Fruit fly (Drosophila melanogaster) whole organism, embryonic: ENCODE results near the gene CG7135.

Experiments
- B-H1 ChIP-seq: fragments of 200-800 bp; sonication (Bioruptor generic); IDR thresholded peaks from 3 replicates; pipeline ENCODE4 v1.3.6; 2022; ENCODE audit warnings: missing biosample characterization, missing genetic modification characterization
- Bgb ChIP-seq: fragments of 200-800 bp; sonication (Bioruptor generic); IDR thresholded peaks from 2 replicates; pipeline ENCODE4 v1.3.6; 2022; ENCODE audit warnings: missing biosample characterization, missing genetic modification characterization; ENCODE audit not compliant: partially characterized antibody
- CG10147 ChIP-seq: fragments of 200-800 bp; sonication (Bioruptor generic); optimal IDR thresholded peaks from 2 replicates; lab custom pipeline; 2019; ENCODE audit warnings: missing biosample characterization, mild to moderate bottlenecking, missing genetic modification characterization, moderate library complexity
- CG10209 ChIP-seq: fragments of 200-800 bp; sonication (Bioruptor generic); optimal IDR thresholded peaks from 3 replicates; lab custom pipeline; 2017; ENCODE audit warnings: missing biosample characterization, mild to moderate bottlenecking, missing genetic modification characterization, missing genetic modification reagents
- CG10654 ChIP-seq: fragments of 200-800 bp; sonication (Bioruptor generic); optimal IDR thresholded peaks from 2 replicates; lab custom pipeline; 2016; ENCODE audit warnings: missing biosample characterization, missing genetic modification characterization
- CG11560 ChIP-seq: fragments of 200-800 bp; sonication (Bioruptor generic); IDR thresholded peaks from 3 replicates; pipeline ENCODE4 v1.3.6; 2022; ENCODE audit warnings: missing biosample characterization, missing genetic modification characterization
- CG12236 ChIP-seq: fragments of 200-800 bp; sonication (Bioruptor generic); optimal IDR thresholded peaks from 2 replicates; lab custom pipeline; 2016; ENCODE audit warnings: missing biosample characterization, missing genetic modification characterization
- CG12659 ChIP-seq: fragments of 200-800 bp; sonication (Bioruptor generic); optimal IDR thresholded peaks from 3 replicates; lab custom pipeline; 2017; ENCODE audit warnings: mild to moderate bottlenecking, missing biosample characterization, missing genetic modification reagents, missing genetic modification characterization
- CG14710 ChIP-seq: fragments of 200-800 bp; sonication (Bioruptor generic); optimal IDR thresholded peaks from 3 replicates; lab custom pipeline; 2019; ENCODE audit warnings: missing biosample characterization, mild to moderate bottlenecking, missing genetic modification characterization, moderate library complexity
- CG14860 ChIP-seq: fragments of 200-800 bp; sonication (Bioruptor generic); IDR thresholded peaks from 3 replicates; pipeline ENCODE4 v1.3.6; 2022; ENCODE audit warnings: missing biosample characterization, missing genetic modification characterization; ENCODE audit not compliant: partially characterized antibody
- CG16813 ChIP-seq: fragments of 200-800 bp; sonication (Bioruptor generic); IDR thresholded peaks from 3 replicates; pipeline ENCODE4 v1.3.6; 2022; ENCODE audit warnings: missing biosample characterization, missing genetic modification characterization; ENCODE audit not compliant: partially characterized antibody
- CG16863 ChIP-seq: fragments of 200-800 bp; sonication (Bioruptor generic); optimal IDR thresholded peaks from 3 replicates; lab custom pipeline; 2016; ENCODE audit warnings: missing biosample characterization, missing genetic modification characterization
- CG18476 ChIP-seq: fragments of 200-800 bp; sonication (Bioruptor generic); optimal IDR thresholded peaks from 2 replicates; lab custom pipeline; 2016; ENCODE audit warnings: missing biosample characterization, mild to moderate bottlenecking, missing genetic modification characterization
- CG2678 ChIP-seq: fragments of 200-800 bp; sonication (Bioruptor generic); optimal IDR thresholded peaks from 3 replicates; lab custom pipeline; 2019; ENCODE audit warnings: missing biosample characterization, mild to moderate bottlenecking, missing genetic modification characterization, moderate library complexity
- CG32532 ChIP-seq: fragments of 200-800 bp; sonication (Bioruptor generic); IDR thresholded peaks from 2 replicates; pipeline ENCODE4 v1.3.6; 2022; ENCODE audit warnings: missing biosample characterization, missing genetic modification characterization
- CG32772 ChIP-seq: fragments of 200-800 bp; sonication (Bioruptor generic); IDR thresholded peaks from 2 replicates; pipeline ENCODE4 v1.3.6; 2022; ENCODE audit warnings: missing biosample characterization, missing genetic modification characterization
- CG3726 ChIP-seq: fragments of 200-800 bp; sonication (Bioruptor generic); IDR thresholded peaks from 3 replicates; pipeline ENCODE4, ENCODE4 v1.3.6; 2022; ENCODE audit warnings: missing biosample characterization, missing genetic modification characterization
- CG4328 ChIP-seq: fragments of 200-800 bp; sonication (Bioruptor generic); optimal IDR thresholded peaks from 3 replicates; lab custom pipeline; 2017; ENCODE audit warnings: missing biosample characterization, missing genetic modification reagents, missing genetic modification characterization
- CG6683 ChIP-seq: fragments of 200-800 bp; sonication (Bioruptor generic); optimal IDR thresholded peaks from 2 replicates; lab custom pipeline; 2017; ENCODE audit warnings: missing biosample characterization, mild to moderate bottlenecking, missing genetic modification characterization, missing genetic modification reagents
- CG9727 ChIP-seq: fragments of 200-800 bp; sonication (Bioruptor generic); optimal IDR thresholded peaks from 3 replicates; lab custom pipeline; 2017; ENCODE audit warnings: missing biosample characterization, mild to moderate bottlenecking, missing genetic modification characterization
- Dp ChIP-seq: fragments of 200-800 bp; sonication (Bioruptor generic); optimal IDR thresholded peaks from 2 replicates; lab custom pipeline; 2018; ENCODE audit warnings: missing biosample characterization, mild to moderate bottlenecking, missing genetic modification characterization, moderate library complexity
- Hand ChIP-seq: fragments of 200-800 bp; sonication (Bioruptor generic); optimal IDR thresholded peaks from 2 replicates; lab custom pipeline; 2017; ENCODE audit warnings: mild to moderate bottlenecking, missing biosample characterization, missing genetic modification reagents, missing genetic modification characterization
- Hr3 ChIP-seq: fragments of 200-800 bp; sonication (Bioruptor generic); optimal IDR thresholded peaks from 3 replicates; lab custom pipeline; 2016; ENCODE audit warnings: missing biosample characterization, missing genetic modification characterization
- Med ChIP-seq: fragments of 200-800 bp; sonication (Bioruptor generic); peaks from one replicate; lab custom pipeline; 2016; ENCODE audit warnings: missing biosample characterization, missing genetic modification characterization, mild to moderate bottlenecking, inconsistent platforms, moderate library complexity
- Nf-YB ChIP-seq: fragments of 200-800 bp; sonication (Bioruptor generic); optimal IDR thresholded peaks from 3 replicates; lab custom pipeline; 2019; ENCODE audit warnings: missing biosample characterization, mild to moderate bottlenecking, missing genetic modification characterization, moderate library complexity
- Oaz ChIP-seq: fragments of 200-800 bp; sonication (Bioruptor generic); IDR thresholded peaks from 2 replicates; pipeline ENCODE4 v1.3.6; 2022; ENCODE audit warnings: missing biosample characterization, missing genetic modification characterization
- Oli ChIP-seq: fragments of 200-800 bp; sonication (Bioruptor generic); optimal IDR thresholded peaks from 2 replicates; lab custom pipeline; 2018; ENCODE audit warnings: missing biosample characterization, mild to moderate bottlenecking, missing genetic modification characterization, moderate library complexity
- Side ChIP-seq: fragments of 200-800 bp; sonication (Bioruptor generic); optimal IDR thresholded peaks from 2 replicates; lab custom pipeline; 2016; ENCODE audit warnings: missing biosample characterization, missing genetic modification characterization
- bab2 ChIP-seq: fragments of 200-800 bp; sonication (Bioruptor generic); optimal IDR thresholded peaks from 2 replicates; lab custom pipeline; 2016; ENCODE audit warnings: missing biosample characterization, missing genetic modification characterization
- disco-r ChIP-seq: fragments of 200-800 bp; sonication (Bioruptor generic); optimal IDR thresholded peaks from 2 replicates; lab custom pipeline; 2016; ENCODE audit warnings: missing biosample characterization, missing genetic modification characterization
- dpn ChIP-seq, 2 experiments: fragments of 200-800 bp; sonication (Bioruptor generic); optimal IDR thresholded peaks; 3 replicates each; lab custom pipeline; 2016; ENCODE audit warnings: missing biosample characterization in 2 of 2, missing genetic modification characterization in 2 of 2
- emc ChIP-seq: fragments of 200-800 bp; sonication (Bioruptor generic); optimal IDR thresholded peaks from 2 replicates; lab custom pipeline; 2016; ENCODE audit warnings: missing biosample characterization, missing genetic modification characterization
- kay ChIP-seq: fragments of 200-800 bp; sonication (Bioruptor generic); optimal IDR thresholded peaks from 2 replicates; lab custom pipeline; 2016; ENCODE audit warnings: missing biosample characterization, missing genetic modification characterization
- lbe ChIP-seq: fragments of 200-800 bp; sonication (Bioruptor generic); optimal IDR thresholded peaks from 2 replicates; lab custom pipeline; 2016; ENCODE audit warnings: missing biosample characterization, mild to moderate bottlenecking, missing genetic modification characterization
- onecut ChIP-seq: fragments of 200-800 bp; sonication (Bioruptor generic); IDR thresholded peaks from 2 replicates; pipeline ENCODE4 v1.3.6; 2022; ENCODE audit warnings: missing biosample characterization, missing genetic modification characterization
- pan ChIP-seq, 4 experiments: fragments of >200 bp in 3 of 4; fragments of 200-800 bp in 1 of 4; sonication (Bioruptor generic) in 1 of 4; optimal IDR thresholded peaks in 3 of 4; IDR thresholded peaks in 1 of 4; 2 replicates each; pipeline versions ENCODE4 v1.3.6 to Lab custom; 2017 to 2022; ENCODE audit warnings: missing biosample characterization in 2 of 4, missing genetic modification characterization in 2 of 4, mixed read lengths in 1 of 4
- pita ChIP-seq: fragments of 200-800 bp; sonication (Bioruptor generic); optimal IDR thresholded peaks from 2 replicates; lab custom pipeline; 2017; ENCODE audit warnings: missing biosample characterization, mild to moderate bottlenecking, missing genetic modification characterization
- pzg ChIP-seq: fragments of 200-800 bp; sonication (Bioruptor generic); optimal IDR thresholded peaks from 3 replicates; lab custom pipeline; 2018; ENCODE audit warnings: missing biosample characterization, mild to moderate bottlenecking, missing genetic modification characterization, moderate library complexity
- sens ChIP-seq: fragments of 200-800 bp; sonication (Bioruptor generic); peaks from one replicate; lab custom pipeline; 2016; ENCODE audit warnings: missing biosample characterization, missing genetic modification characterization
- sim ChIP-seq: fragments of 200-800 bp; sonication (Bioruptor generic); IDR thresholded peaks from 2 replicates; pipeline ENCODE4 v1.3.6; 2022; ENCODE audit warnings: missing biosample characterization, missing genetic modification characterization
- so ChIP-seq: fragments of 200-800 bp; sonication (Bioruptor generic); IDR thresholded peaks from 3 replicates; pipeline ENCODE4 v1.3.6; 2022; ENCODE audit warnings: missing biosample characterization, missing genetic modification characterization
- sug ChIP-seq: fragments of 200-800 bp; optimal IDR thresholded peaks from 2 replicates; lab custom pipeline; 2019; ENCODE audit warnings: missing biosample characterization, mild to moderate bottlenecking, missing genetic modification characterization, moderate library complexity
- tio ChIP-seq: fragments of 200-800 bp; sonication (Bioruptor generic); optimal IDR thresholded peaks from 2 replicates; lab custom pipeline; 2017; ENCODE audit warnings: missing biosample characterization, missing genetic modification characterization, inconsistent platforms
- toy ChIP-seq: fragments of 200-800 bp; sonication (Bioruptor generic); IDR thresholded peaks from 2 replicates; pipeline ENCODE4 v1.3.6; 2022; ENCODE audit warnings: missing biosample characterization, missing genetic modification characterization
- unc-4 ChIP-seq: fragments of 200-800 bp; sonication (Bioruptor generic); IDR thresholded peaks from 2 replicates; pipeline ENCODE4 v1.3.6; 2022; ENCODE audit warnings: missing biosample characterization, missing genetic modification characterization; ENCODE audit not compliant: partially characterized antibody
- zf30C ChIP-seq: fragments of 200-800 bp; sonication (Bioruptor generic); optimal IDR thresholded peaks from 3 replicates; lab custom pipeline; 2018; ENCODE audit warnings: missing biosample characterization, mild to moderate bottlenecking, missing genetic modification characterization

Gene CG7135

dm6 chrX:18094747-18095352 is 8.6 kb upstream of the CG7135 start (continued):
- TF ChIP-seq CG10209 (peak; percentile 30), CG32772 (GFP tag; lab: Robert Waterston, UW) (no peak), CG10654 (GFP tag; lab: Kevin White, UChicago) (no peak), Nf-YB (no peak), CG3726 (GFP tag; lab: Robert Waterston, UW) (no peak), pan (optimal IDR thresholded peaks at IDR 0.05; lab: Kevin White, UChicago) (no peak), pan (GFP tag; optimal IDR thresholded peaks at IDR 0.05 in 1 of 2, IDR thresholded peaks at IDR 0.05 in 1 of 2) (peak in 1 of 2 experiments; percentile 12), B-H1 (GFP tag; lab: Robert Waterston, UW) (no peak), sim (no peak), lbe (GFP tag; lab: Kevin White, UChicago) (no peak), CG16863 (GFP tag; lab: Kevin White, UChicago) (no peak)
- TF ChIP-seq, all 482 proteins: peak for 102

- TF ChIP-seq Oaz: no peak
- no peak for TF ChIP-seq Dp (GFP tag; lab: Kevin White, UChicago)
- 0 out of 3 replicates have a peak, but pooled peaks have one; percentile 8 for TF ChIP-seq CG16813 (GFP tag; lab: Robert Waterston, UW)
- no peak for TF ChIP-seq CG18476
- no peak for TF ChIP-seq zf30C (GFP tag; lab: Kevin White, UChicago)
- peak; percentile 34 for TF ChIP-seq sug (tag; lab: Kevin White, UChicago)
- peak; percentile 45 for TF ChIP-seq sens
- no peak for TF ChIP-seq CG9727
- no peak for TF ChIP-seq tio (GFP tag; lab: Kevin White, UChicago)
- no peak for TF ChIP-seq toy (GFP tag; lab: Robert Waterston, UW)
- no peak for TF ChIP-seq CG6683 (GFP tag; lab: Kevin White, UChicago)
- peak; percentile 43 for TF ChIP-seq Med (GFP tag; lab: Kevin White, UChicago)
- no peak for TF ChIP-seq Side (GFP tag; lab: Kevin White, UChicago)
These were observed 3.2 kb upstream of the CG7135 start for dm6 chrX:18100146-18100669.

dm6 chrX:18101098-18101711 is 2.2 kb upstream of the CG7135 start, which contains the start of gene Mvb12:
Gene Mvb12, minus strand, starts transcription at chrX:18101314.
- no peak for TF ChIP-seq CG11560 (tag; lab: Robert Waterston, UW)
- peak; percentile 23 for TF ChIP-seq CG2678 (tag; lab: Kevin White, UChicago)
- peak; percentile 24 for TF ChIP-seq pzg (GFP tag; lab: Kevin White, UChicago)
- TF ChIP-seq Hr3: no peak
- peak; percentile 29 for TF ChIP-seq CG12659 (GFP tag; lab: Kevin White, UChicago)
- TF ChIP-seq CG14710: peak; percentile 15
- TF ChIP-seq bab2: no peak
- TF ChIP-seq CG10147 (GFP tag; lab: Kevin White, UChicago): peak; percentile 20
- no peak for TF ChIP-seq CG12236 (GFP tag; lab: Kevin White, UChicago)
- TF ChIP-seq pita (GFP tag; lab: Kevin White, UChicago): no peak
- peak; percentile 37 for TF ChIP-seq unc-4 (GFP tag; lab: Robert Waterston, UW)
- no peak for TF ChIP-seq CG4328 (GFP tag; lab: Kevin White, UChicago)
- TF ChIP-seq CG32532 (GFP tag; lab: Robert Waterston, UW): 0 out of 2 replicates have a peak, but pooled peaks have one; percentile 12
- no peak for TF ChIP-seq kay (GFP tag; lab: Kevin White, UChicago)
- no peak for TF ChIP-seq disco-r (GFP tag; lab: Kevin White, UChicago)
- TF ChIP-seq Oli: no peak
- peak; percentile 50; the same call in 2 of the 3 replicates for TF ChIP-seq CG14860
- no peak for TF ChIP-seq Hand (GFP tag; lab: Kevin White, UChicago)
- TF ChIP-seq onecut (GFP tag; lab: Robert Waterston, UW): no peak
- TF ChIP-seq dpn (GFP tag; optimal IDR thresholded peaks at IDR 0.05; lab: Kevin White, UChicago): no peak
- TF ChIP-seq Bgb (GFP tag; lab: Robert Waterston, UW): peak; percentile 66
- TF ChIP-seq so: no peak
- TF ChIP-seq emc (GFP tag; lab: Kevin White, UChicago): no peak
